Fruit fly (Drosophila melanogaster): ENCODE data around the gene CG43861.

Gene CG43861

dm6 chr2L:20002086-20002485 lies 15.0 kb downstream of the CG43861 start:
- TF ChIP-seq fru (GFP tag; optimal IDR thresholded peaks at IDR 0.05) (peak; percentile 15), Abd-B (GFP tag; optimal IDR thresholded peaks at IDR 0.05) (no peak), Mio (GFP tag; optimal IDR thresholded peaks at IDR 0.05) (no peak), sage (GFP tag; optimal IDR thresholded peaks at IDR 0.05) (no peak), Rel (GFP tag; optimal IDR thresholded peaks at IDR 0.05) (no peak), Rel (tag; optimal IDR thresholded peaks at IDR 0.05) (no peak), Myc (optimal IDR thresholded peaks at IDR 0.05) (no peak), rgr (GFP tag; optimal IDR thresholded peaks at IDR 0.05) (peak; percentile 11), usp (GFP tag; optimal IDR thresholded peaks at IDR 0.05) (no peak), Vsx2 (GFP tag; optimal IDR thresholded peaks at IDR 0.05; ENCODE audit: partially characterized antibody) (no peak), Jra (GFP tag; optimal IDR thresholded peaks at IDR 0.05) (no peak), h (GFP tag; optimal IDR thresholded peaks at IDR 0.05) (peak; percentile 19), psq (GFP tag; optimal IDR thresholded peaks at IDR 0.05) (no peak), foxo (GFP tag; optimal IDR thresholded peaks at IDR 0.05) (peak in 1 of 2 experiments; percentile 32), HLH106 (tag; optimal IDR thresholded peaks at IDR 0.05) (peak; percentile 21)

- no peak for TF ChIP-seq Myc (optimal IDR thresholded peaks at IDR 0.05)
Observed at dm6 chr2L:19998139-19998538, 18.9 kb downstream of the CG43861 start.

- TF ChIP-seq Jra (GFP tag; optimal IDR thresholded peaks at IDR 0.05) (no peak), CrebA (GFP tag; optimal IDR thresholded peaks at IDR 0.05; ENCODE audit: borderline replicate concordance) (no peak), Vsx2 (GFP tag; optimal IDR thresholded peaks at IDR 0.05; ENCODE audit: partially characterized antibody) (no peak), sv (GFP tag; optimal IDR thresholded peaks at IDR 0.05) (no peak), Hr83 (GFP tag; optimal IDR thresholded peaks at IDR 0.05; ENCODE audit: poor library complexity, severe bottlenecking) (no peak), ey (GFP tag; optimal IDR thresholded peaks at IDR 0.05) (no peak), Myc (optimal IDR thresholded peaks at IDR 0.05) (no peak), br (GFP tag; optimal IDR thresholded peaks at IDR 0.05) (no peak), usp (GFP tag; optimal IDR thresholded peaks at IDR 0.05) (no peak), woc (GFP tag; optimal IDR thresholded peaks at IDR 0.05) (no peak), sage (GFP tag; optimal IDR thresholded peaks at IDR 0.05) (no peak), dsf (GFP tag; optimal IDR thresholded peaks at IDR 0.05; ENCODE audit: borderline replicate concordance) (no peak)
Observed at dm6 chr2L:19992427-19992998, 24.6 kb downstream of the CG43861 start.

- TF ChIP-seq rgr (GFP tag; optimal IDR thresholded peaks at IDR 0.05) (no peak), CG9705 (GFP tag; optimal IDR thresholded peaks at IDR 0.05) (no peak), sv (GFP tag; optimal IDR thresholded peaks at IDR 0.05) (no peak), psq (GFP tag; optimal IDR thresholded peaks at IDR 0.05) (no peak), Mio (GFP tag; optimal IDR thresholded peaks at IDR 0.05) (no peak), Sp1 (GFP tag; optimal IDR thresholded peaks at IDR 0.05) (no peak), Dfd (GFP tag; optimal IDR thresholded peaks at IDR 0.05) (no peak), dsf (GFP tag; optimal IDR thresholded peaks at IDR 0.05; ENCODE audit: borderline replicate concordance) (no peak), tai (GFP tag; optimal IDR thresholded peaks at IDR 0.05) (no peak), ey (GFP tag; optimal IDR thresholded peaks at IDR 0.05) (no peak), h (GFP tag; optimal IDR thresholded peaks at IDR 0.05) (no peak), Hr83 (GFP tag; optimal IDR thresholded peaks at IDR 0.05; ENCODE audit: poor library complexity, severe bottlenecking) (no peak)
Observed at dm6 chr2L:19989658-19990362, 27.3 kb downstream of the CG43861 start.

dm6 chr2L:19987875-19988665 lies 29.0 kb downstream of the CG43861 start:
- TF ChIP-seq Mio (GFP tag; optimal IDR thresholded peaks at IDR 0.05) (no peak), h (GFP tag; optimal IDR thresholded peaks at IDR 0.05) (peak; percentile 6), foxo (GFP tag; optimal IDR thresholded peaks at IDR 0.05) (no peak), CG32264 (GFP tag; optimal IDR thresholded peaks at IDR 0.05) (no peak), dsf (GFP tag; optimal IDR thresholded peaks at IDR 0.05; ENCODE audit: borderline replicate concordance) (no peak), Jra (GFP tag; optimal IDR thresholded peaks at IDR 0.05) (no peak), CrebA (GFP tag; optimal IDR thresholded peaks at IDR 0.05; ENCODE audit: borderline replicate concordance) (no peak), ey (GFP tag; optimal IDR thresholded peaks at IDR 0.05) (no peak), Dif (GFP tag; optimal IDR thresholded peaks at IDR 0.05; ENCODE audit: partially characterized antibody) (no peak), Hnf4 (GFP tag; optimal IDR thresholded peaks at IDR 0.05) (no peak), Hr83 (GFP tag; optimal IDR thresholded peaks at IDR 0.05; ENCODE audit: poor library complexity, severe bottlenecking) (peak; percentile 42), CG9705 (GFP tag; optimal IDR thresholded peaks at IDR 0.05) (no peak)
